Fruit fly (Drosophila melanogaster) S2 (cell line): ENCODE data around the gene CG31496.

Source experiments
- CG8478 ChIP-seq: fragments of >200 bp; optimal IDR thresholded peaks from 2 replicates; lab custom pipeline; 2018
- CTCF ChIP-seq, 2 experiments: fragments of >200 bp; optimal IDR thresholded peaks; 2 replicates each; lab custom pipeline; 2018

DNA sequence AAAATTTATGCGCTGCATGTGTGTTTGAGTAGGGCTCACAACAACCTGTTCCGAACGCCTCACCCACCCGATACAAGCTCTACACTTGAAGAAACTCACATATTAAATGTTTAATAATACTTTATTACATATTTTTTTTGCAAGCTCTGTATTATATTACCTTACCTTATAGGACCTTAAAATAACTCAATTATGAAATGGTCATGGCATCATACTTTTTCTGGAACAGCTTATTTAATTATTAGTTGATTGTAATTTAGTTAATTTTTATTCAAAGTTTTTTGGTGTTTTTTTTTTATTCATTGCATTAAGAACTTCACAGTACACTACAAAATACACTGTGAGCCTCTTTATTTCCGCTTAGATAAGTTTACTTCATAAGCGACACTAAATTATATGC is 8.4 kb upstream of the CG31496 start:
- TF ChIP-seq CG8478 = no peak
- no peak for TF ChIP-seq CTCF (optimal IDR thresholded peaks at IDR 0.05; lab: Kevin White, UChicago)
